Fruit fly (Drosophila melanogaster) whole organism, embryonic: ENCODE data around the gene CG13634.
A peak's percentile ranks its signal among the peaks of the same experiment; 100 is the strongest.

Source experiments
- Atf-2 ChIP-seq: fragments of 200-800 bp; sonication (Bioruptor generic); optimal IDR thresholded peaks from 2 replicates; lab custom pipeline; 2016; ENCODE audit warnings: missing biosample characterization, missing genetic modification characterization
- B-H1 ChIP-seq: fragments of 200-800 bp; sonication (Bioruptor generic); IDR thresholded peaks from 3 replicates; pipeline ENCODE4 v1.3.6; 2022; ENCODE audit warnings: missing biosample characterization, missing genetic modification characterization
- CG10147 ChIP-seq: fragments of 200-800 bp; sonication (Bioruptor generic); optimal IDR thresholded peaks from 2 replicates; lab custom pipeline; 2019; ENCODE audit warnings: missing biosample characterization, mild to moderate bottlenecking, missing genetic modification characterization, moderate library complexity
- CG1024 ChIP-seq: fragments of 200-800 bp; sonication (Bioruptor generic); IDR thresholded peaks from 2 replicates; pipeline ENCODE4 v1.3.6; 2022; ENCODE audit warnings: missing biosample characterization, missing genetic modification characterization
- CG13123 ChIP-seq: fragments of 200-800 bp; sonication (Bioruptor generic); optimal IDR thresholded peaks from 2 replicates; lab custom pipeline; 2016; ENCODE audit warnings: missing biosample characterization, missing genetic modification characterization
- CG14667 ChIP-seq: fragments of 200-800 bp; sonication (Bioruptor generic); IDR thresholded peaks from 2 replicates; pipeline ENCODE4 v1.3.6; 2022; ENCODE audit warnings: missing biosample characterization, missing genetic modification characterization
- CG17186 ChIP-seq: fragments of 200-800 bp; sonication (Bioruptor generic); optimal IDR thresholded peaks from 3 replicates; lab custom pipeline; 2017; ENCODE audit warnings: missing biosample characterization, missing genetic modification reagents, missing genetic modification characterization
- CG17385 ChIP-seq: fragments of 200-800 bp; sonication (Bioruptor generic); optimal IDR thresholded peaks from 3 replicates; lab custom pipeline; 2018; ENCODE audit warnings: missing biosample characterization, mild to moderate bottlenecking, missing genetic modification characterization
- CG17568 ChIP-seq: fragments of 200-800 bp; sonication (Bioruptor generic); optimal IDR thresholded peaks from 2 replicates; lab custom pipeline; 2018; ENCODE audit warnings: missing biosample characterization, mild to moderate bottlenecking, missing genetic modification characterization, moderate library complexity
- CG31224 ChIP-seq: fragments of 200-800 bp; sonication (Bioruptor generic); IDR thresholded peaks from 2 replicates; pipeline ENCODE4 v1.3.6; 2022; ENCODE audit warnings: missing biosample characterization, missing genetic modification characterization
- CG31365 ChIP-seq: fragments of 200-800 bp; sonication (Bioruptor generic); optimal IDR thresholded peaks from 2 replicates; lab custom pipeline; 2018; ENCODE audit warnings: missing biosample characterization, mild to moderate bottlenecking, missing genetic modification characterization
- CG4404 ChIP-seq: fragments of 200-800 bp; sonication (Bioruptor generic); IDR thresholded peaks from 2 replicates; pipeline ENCODE4 v1.3.6; 2022; ENCODE audit warnings: missing biosample characterization, missing genetic modification characterization
- CG5180 ChIP-seq: fragments of 200-800 bp; sonication (Bioruptor generic); optimal IDR thresholded peaks from 3 replicates; lab custom pipeline; 2017; ENCODE audit warnings: missing biosample characterization, missing genetic modification characterization, mild to moderate bottlenecking, moderate library complexity, missing genetic modification reagents
- CG5953 ChIP-seq: fragments of 200-800 bp; sonication (Bioruptor generic); IDR thresholded peaks from 2 replicates; pipeline ENCODE4 v1.3.6; 2022; ENCODE audit warnings: missing biosample characterization, missing genetic modification characterization
- CG7963 ChIP-seq: fragments of 200-800 bp; sonication (Bioruptor generic); IDR thresholded peaks from 3 replicates; pipeline ENCODE4 v1.3.6; 2022; ENCODE audit warnings: missing biosample characterization, missing genetic modification characterization; ENCODE audit not compliant: partially characterized antibody
- CG8388 ChIP-seq: fragments of 200-800 bp; sonication (Bioruptor generic); optimal IDR thresholded peaks from 2 replicates; lab custom pipeline; 2019; ENCODE audit warnings: missing biosample characterization, mild to moderate bottlenecking, missing genetic modification characterization, moderate library complexity
- CG9609 ChIP-seq: fragments of 200-800 bp; sonication (Bioruptor generic); optimal IDR thresholded peaks from 3 replicates; lab custom pipeline; 2016; ENCODE audit warnings: missing biosample characterization, missing genetic modification characterization
- CG9727 ChIP-seq: fragments of 200-800 bp; sonication (Bioruptor generic); optimal IDR thresholded peaks from 3 replicates; lab custom pipeline; 2017; ENCODE audit warnings: missing biosample characterization, mild to moderate bottlenecking, missing genetic modification characterization
- CHES-1-like ChIP-seq: fragments of 200-800 bp; sonication (Bioruptor generic); optimal IDR thresholded peaks from 2 replicates; lab custom pipeline; 2016; ENCODE audit warnings: missing biosample characterization, missing genetic modification characterization
- Doc2 ChIP-seq: fragments of 200-800 bp; sonication (Bioruptor generic); IDR thresholded peaks from 2 replicates; pipeline ENCODE4 v1.3.6; 2022; ENCODE audit warnings: missing biosample characterization, missing genetic modification characterization
- Dref ChIP-seq: fragments of 200-800 bp; sonication (Bioruptor generic); IDR thresholded peaks from 2 replicates; pipeline ENCODE4 v1.3.6; 2022; ENCODE audit warnings: missing biosample characterization, missing genetic modification characterization
- Drgx ChIP-seq: fragments of 200-800 bp; sonication (Bioruptor generic); IDR thresholded peaks from 2 replicates; pipeline ENCODE4 v1.3.6; 2022; ENCODE audit warnings: missing biosample characterization, missing genetic modification characterization
- MTF-1 ChIP-seq: fragments of 200-800 bp; sonication (Bioruptor generic); optimal IDR thresholded peaks from 2 replicates; lab custom pipeline; 2018; ENCODE audit warnings: missing biosample characterization, mild to moderate bottlenecking, missing genetic modification characterization, borderline replicate concordance
- Mrtf ChIP-seq: fragments of 200-800 bp; sonication (Bioruptor generic); IDR thresholded peaks from 3 replicates; pipeline ENCODE4 v1.3.6; 2022; ENCODE audit warnings: missing biosample characterization, missing genetic modification characterization
- NC2α ChIP-seq: fragments of 200-800 bp; sonication (Bioruptor generic); optimal IDR thresholded peaks from 2 replicates; lab custom pipeline; 2016; ENCODE audit warnings: missing biosample characterization, missing genetic modification characterization
- abd-A ChIP-seq: fragments of 200-800 bp; sonication (Bioruptor generic); optimal IDR thresholded peaks from 3 replicates; lab custom pipeline; 2019; ENCODE audit warnings: missing biosample characterization, mild to moderate bottlenecking, missing genetic modification characterization, moderate library complexity
- aop ChIP-seq: fragments of 200-800 bp; sonication (Bioruptor generic); IDR thresholded peaks from 2 replicates; pipeline ENCODE4 v1.3.6; 2022; ENCODE audit warnings: missing biosample characterization, missing genetic modification characterization
- ap ChIP-seq: fragments of 200-800 bp; sonication (Bioruptor generic); IDR thresholded peaks from 2 replicates; pipeline ENCODE4 v1.3.6; 2022; ENCODE audit warnings: missing biosample characterization, missing genetic modification characterization
- ase ChIP-seq: fragments of 200-800 bp; sonication (Bioruptor generic); IDR thresholded peaks from 3 replicates; pipeline ENCODE4 v1.3.6; 2022; ENCODE audit warnings: missing biosample characterization, missing genetic modification characterization
- ci ChIP-seq: fragments of 200-800 bp; sonication (Bioruptor generic); IDR thresholded peaks from 3 replicates; pipeline ENCODE4 v1.3.6; 2022; ENCODE audit warnings: missing biosample characterization, missing genetic modification characterization
- croc ChIP-seq: fragments of 200-800 bp; sonication (Bioruptor generic); conservative IDR thresholded peaks from 3 replicates; pipeline ENCODE4 v1.3.6; 2022; ENCODE audit warnings: missing biosample characterization, missing genetic modification characterization
- dan ChIP-seq: fragments of 200-800 bp; sonication (Bioruptor generic); IDR thresholded peaks from 2 replicates; pipeline ENCODE4 v1.3.6; 2022; ENCODE audit warnings: missing biosample characterization, missing genetic modification characterization
- dati ChIP-seq: fragments of 200-800 bp; sonication (Bioruptor generic); IDR thresholded peaks from 2 replicates; pipeline ENCODE4 v1.3.6; 2022; ENCODE audit warnings: missing biosample characterization, missing genetic modification characterization
- emc ChIP-seq: fragments of 200-800 bp; sonication (Bioruptor generic); optimal IDR thresholded peaks from 2 replicates; lab custom pipeline; 2016; ENCODE audit warnings: missing biosample characterization, missing genetic modification characterization
- ems ChIP-seq: fragments of 200-800 bp; sonication (Bioruptor generic); optimal IDR thresholded peaks from 3 replicates; lab custom pipeline; 2016; ENCODE audit warnings: missing biosample characterization, missing genetic modification characterization
- fd3F ChIP-seq: fragments of 200-800 bp; sonication (Bioruptor generic); optimal IDR thresholded peaks from 2 replicates; lab custom pipeline; 2018; ENCODE audit warnings: missing biosample characterization, mild to moderate bottlenecking, missing genetic modification characterization, moderate library complexity
- fu2 ChIP-seq: fragments of 200-800 bp; sonication (Bioruptor generic); optimal IDR thresholded peaks from 2 replicates; lab custom pipeline; 2016; ENCODE audit warnings: missing biosample characterization, missing genetic modification characterization
- gt ChIP-seq: fragments of 200-800 bp; sonication (Bioruptor generic); IDR thresholded peaks from 2 replicates; pipeline ENCODE4 v1.3.6; 2022; ENCODE audit warnings: missing biosample characterization, missing genetic modification characterization
- hkb ChIP-seq, 2 experiments: fragments of 200-800 bp in 1 of 2; fragments of >200 bp in 1 of 2; sonication (Bioruptor generic) in 1 of 2; IDR thresholded peaks in 1 of 2; optimal IDR thresholded peaks in 1 of 2; 2 replicates each; pipeline versions ENCODE4 v1.3.6 to Lab custom; 2017 to 2022; ENCODE audit warnings: missing biosample characterization in 1 of 2, missing genetic modification characterization in 1 of 2
- lilli ChIP-seq: fragments of 200-800 bp; sonication (Bioruptor generic); optimal IDR thresholded peaks from 3 replicates; lab custom pipeline; 2016; ENCODE audit warnings: missing biosample characterization, missing genetic modification characterization
- luna ChIP-seq: fragments of 200-800 bp; sonication (Bioruptor generic); optimal IDR thresholded peaks from 2 replicates; lab custom pipeline; 2016; ENCODE audit warnings: missing biosample characterization, missing genetic modification characterization
- odd ChIP-seq: fragments of 200-800 bp; sonication (Bioruptor generic); optimal IDR thresholded peaks from 2 replicates; lab custom pipeline; 2017; ENCODE audit warnings: missing biosample characterization, mild to moderate bottlenecking, missing genetic modification characterization
- psq ChIP-seq: fragments of 200-800 bp; sonication (Bioruptor generic); optimal IDR thresholded peaks from 2 replicates; lab custom pipeline; 2017; ENCODE audit warnings: missing biosample characterization, missing genetic modification characterization
- shn ChIP-seq: fragments of 200-800 bp; sonication (Bioruptor generic); optimal IDR thresholded peaks from 3 replicates; lab custom pipeline; 2016; ENCODE audit warnings: missing biosample characterization, missing genetic modification characterization
- slp2 ChIP-seq: fragments of 200-800 bp; sonication (Bioruptor generic); optimal IDR thresholded peaks from 2 replicates; lab custom pipeline; 2016; ENCODE audit warnings: missing biosample characterization, missing genetic modification characterization
- sna ChIP-seq: fragments of 200-800 bp; sonication (Bioruptor generic); IDR thresholded peaks from 2 replicates; pipeline ENCODE4 v1.3.6; 2022; ENCODE audit warnings: missing biosample characterization, missing genetic modification characterization; ENCODE audit not compliant: partially characterized antibody
- sob ChIP-seq: fragments of 200-800 bp; sonication (Bioruptor generic); IDR thresholded peaks from 2 replicates; pipeline ENCODE4 v1.3.6; 2022; ENCODE audit warnings: missing biosample characterization, missing genetic modification characterization
- tap ChIP-seq: fragments of 200-800 bp; optimal IDR thresholded peaks from 3 replicates; lab custom pipeline; 2019; ENCODE audit warnings: missing biosample characterization, mild to moderate bottlenecking, missing genetic modification characterization, moderate library complexity
- tna ChIP-seq: fragments of 200-800 bp; sonication (Bioruptor generic); IDR thresholded peaks from 2 replicates; pipeline ENCODE4 v1.3.6; 2022; ENCODE audit warnings: missing biosample characterization, missing genetic modification characterization; ENCODE audit not compliant: partially characterized antibody
- zfh1 ChIP-seq: fragments of 200-800 bp; sonication (Bioruptor generic); IDR thresholded peaks from 3 replicates; pipeline ENCODE4 v1.3.6; 2022; ENCODE audit warnings: missing biosample characterization, missing genetic modification characterization

The CG13634 gene

dm6 chr3R:24787042-24787565, 2.8 kb downstream of the CG13634 start, which contains the start of gene CG5805 (continued):
- TF ChIP-seq tap (tag; lab: Kevin White, UChicago): peak; percentile 66
- peak; percentile 57 for TF ChIP-seq lilli (GFP tag; lab: Kevin White, UChicago)
- TF ChIP-seq CG14667 (GFP tag; lab: Robert Waterston, UW): peak; percentile 40; the same call in 1 of the 2 replicates
- peak; percentile 54; the same call in 1 of the 2 replicates for TF ChIP-seq ap (GFP tag; lab: Robert Waterston, UW)
- peak; percentile 46 for TF ChIP-seq NC2α (GFP tag; lab: Kevin White, UChicago)
- peak; percentile 90 for TF ChIP-seq MTF-1 (GFP tag; lab: Kevin White, UChicago)
- TF ChIP-seq Dref (GFP tag; lab: Robert Waterston, UW): peak; percentile 45
- peak; percentile 77 for TF ChIP-seq CG31365 (tag; lab: Kevin White, UChicago)
- TF ChIP-seq CG17186 (GFP tag; lab: Kevin White, UChicago): peak; percentile 85
- TF ChIP-seq CG1024 (GFP tag; lab: Robert Waterston, UW): peak; percentile 72
- TF ChIP-seq Doc2 (GFP tag; lab: Robert Waterston, UW): 0 out of 2 replicates have a peak, but pooled peaks have one; percentile 44
- TF ChIP-seq fu2: peak; percentile 66
- peak; percentile 68 for TF ChIP-seq psq
- peak; percentile 84 for TF ChIP-seq odd (GFP tag; lab: Kevin White, UChicago)
- peak; percentile 85 for TF ChIP-seq zfh1 (GFP tag; lab: Robert Waterston, UW)
- peak; percentile 34; the same call in 2 of the 3 replicates for TF ChIP-seq Mrtf (GFP tag; lab: Robert Waterston, UW)
- TF ChIP-seq emc (GFP tag; lab: Kevin White, UChicago): peak; percentile 81
- TF ChIP-seq B-H1: peak; percentile 54
- peak; percentile 53; the same call in 1 of the 2 replicates for TF ChIP-seq gt (GFP tag; lab: Robert Waterston, UW)
- peak; percentile 77 for TF ChIP-seq CG31224 (GFP tag; lab: Robert Waterston, UW)
- no peak for TF ChIP-seq abd-A (tag; lab: Kevin White, UChicago)
- TF ChIP-seq sna (GFP tag; lab: Robert Waterston, UW): 0 out of 2 replicates have a peak, but pooled peaks have one; percentile 22
- peak; percentile 70; the same call in 1 of the 2 replicates for TF ChIP-seq CG5953
- peak; percentile 78 for TF ChIP-seq CG17385 (GFP tag; lab: Kevin White, UChicago)
- peak; percentile 67 for TF ChIP-seq luna (GFP tag; lab: Kevin White, UChicago)
- TF ChIP-seq ems (GFP tag; lab: Kevin White, UChicago): peak; percentile 73
- TF ChIP-seq CG13123 (GFP tag; lab: Kevin White, UChicago): no peak
- peak; percentile 80 for TF ChIP-seq CG10147 (GFP tag; lab: Kevin White, UChicago)
- TF ChIP-seq CG17568 (GFP tag; lab: Kevin White, UChicago): no peak
- TF ChIP-seq Drgx (GFP tag; lab: Robert Waterston, UW): peak; percentile 11; the same call in 1 of the 2 replicates
- no peak; the same call in 2 of the 3 replicates for TF ChIP-seq croc (GFP tag; lab: Robert Waterston, UW)
- peak; percentile 90 for TF ChIP-seq CG9727
- TF ChIP-seq shn (GFP tag; lab: Kevin White, UChicago): peak; percentile 56
- peak; percentile 9; the same call in 1 of the 2 replicates for TF ChIP-seq tna
- no peak for TF ChIP-seq aop (GFP tag; lab: Robert Waterston, UW)
- TF ChIP-seq slp2 (GFP tag; lab: Kevin White, UChicago): peak; percentile 58
- peak; percentile 75 for TF ChIP-seq CHES-1-like (GFP tag; lab: Kevin White, UChicago)
- TF ChIP-seq CG4404 (GFP tag; lab: Robert Waterston, UW): no peak
- peak; percentile 73 for TF ChIP-seq CG9609 (GFP tag; lab: Kevin White, UChicago)
- TF ChIP-seq CG8388 (GFP tag; lab: Kevin White, UChicago): peak; percentile 51
- TF ChIP-seq ci (GFP tag; lab: Robert Waterston, UW): peak; percentile 97
- no peak for TF ChIP-seq CG7963 (GFP tag; lab: Robert Waterston, UW)
- TF ChIP-seq sob: peak; percentile 89
- peak; percentile 68 for TF ChIP-seq dati (GFP tag; lab: Robert Waterston, UW)
- no peak for TF ChIP-seq hkb (optimal IDR thresholded peaks at IDR 0.05; lab: Kevin White, UChicago)
- TF ChIP-seq hkb (GFP tag; IDR thresholded peaks at IDR 0.05; lab: Robert Waterston, UW): peak; percentile 81
- TF ChIP-seq dan (GFP tag; lab: Robert Waterston, UW): no peak
- TF ChIP-seq Atf-2 (GFP tag; lab: Kevin White, UChicago): peak; percentile 56
- TF ChIP-seq ase (GFP tag; lab: Robert Waterston, UW): peak; percentile 81
- peak; percentile 56 for TF ChIP-seq CG5180 (GFP tag; lab: Kevin White, UChicago)
- peak; percentile 80 for TF ChIP-seq fd3F (GFP tag; lab: Kevin White, UChicago)
